Fruit fly (Drosophila melanogaster) whole organism, adult: ENCODE data around the gene MAPk-Ak2.

ENCODE experiments used
- CG14711 ChIP-seq: fragments of 200-800 bp; sonication (Bioruptor generic); optimal IDR thresholded peaks from 2 replicates; lab custom pipeline; 2018; ENCODE audit warnings: missing biosample characterization, mild to moderate bottlenecking, missing genetic modification characterization, moderate library complexity
- CG5204 ChIP-seq: fragments of 200-800 bp; sonication (Bioruptor generic); optimal IDR thresholded peaks from 2 replicates; lab custom pipeline; 2016; ENCODE audit warnings: missing biosample characterization, missing genetic modification characterization
- Hr96 ChIP-seq: fragments of 200-800 bp; sonication (Bioruptor generic); optimal IDR thresholded peaks from 2 replicates; lab custom pipeline; 2016; ENCODE audit warnings: missing biosample characterization, missing genetic modification characterization
- bab1 ChIP-seq: fragments of 200-800 bp; sonication (Bioruptor generic); optimal IDR thresholded peaks from 3 replicates; lab custom pipeline; 2019; ENCODE audit warnings: missing biosample characterization, mild to moderate bottlenecking, missing genetic modification characterization, moderate library complexity
- cnc ChIP-seq, 2 experiments: fragments of >200 bp; optimal IDR thresholded peaks; 2 replicates each; lab custom pipeline; 2017
- ovo ChIP-seq: fragments of 200-800 bp; sonication (Bioruptor generic); optimal IDR thresholded peaks from 2 replicates; lab custom pipeline; 2016; ENCODE audit warnings: missing biosample characterization, missing genetic modification characterization

- TF ChIP-seq cnc (optimal IDR thresholded peaks at IDR 0.05; lab: Kevin White, UChicago) (no peak), CG14711 (no peak), bab1 (GFP tag; lab: Kevin White, UChicago) (no peak), Hr96 (GFP tag; lab: Kevin White, UChicago) (no peak), ovo (GFP tag; lab: Kevin White, UChicago) (no peak), CG5204 (GFP tag; lab: Kevin White, UChicago) (no peak)
Measured at dm6 chrX:5763443-5764000, 481 bp downstream of the MAPk-Ak2 start.
